Worm (Caenorhabditis elegans): ENCODE data around the gene H23N18.5.

- TF ChIP-seq unc-62 (GFP tag; optimal IDR thresholded peaks at IDR 0.05) (no peak), mes-4 (tag; optimal IDR thresholded peaks at IDR 0.05) (no peak), snpc-4 (GFP tag; optimal IDR thresholded peaks at IDR 0.05) (no peak), snpc-4 (tag; optimal IDR thresholded peaks at IDR 0.05) (no peak), madf-3 (GFP tag; IDR thresholded peaks at IDR 0.05) (no peak), ceh-100 (GFP tag; IDR thresholded peaks at IDR 0.05) (no peak), ztf-25 (GFP tag; IDR thresholded peaks at IDR 0.05) (no peak), ceh-58 (GFP tag; IDR thresholded peaks at IDR 0.05) (no peak), ceh-79 (tag; optimal IDR thresholded peaks at IDR 0.05) (no peak)
These were observed 36.5 kb upstream of the H23N18.5 start, which contains the start of gene str-209 for ce11 chrV:4948635-4949034.

Measured in whole organism, young adult.